Worm (Caenorhabditis elegans) whole organism, L3 larva: ENCODE measurements around the gene Y67D2.2.

Experiments
- R02D3.7 ChIP-seq: fragments of 150-350 bp; optimal IDR thresholded peaks from 2 replicates; lab custom pipeline; 2014; ENCODE audit warnings: missing biosample characterization, missing genetic modification characterization
- ZK546.5 ChIP-seq: sonication (generic microtip); optimal IDR thresholded peaks from 2 replicates; lab custom pipeline; 2017; ENCODE audit warnings: missing biosample characterization, missing genetic modification characterization
- aly-2 ChIP-seq: fragments of 150-350 bp; optimal IDR thresholded peaks from 2 replicates; lab custom pipeline; 2014; ENCODE audit warnings: missing biosample characterization, missing genetic modification characterization
- ama-1 ChIP-seq: fragments of 150-350 bp; optimal IDR thresholded peaks from 2 replicates; lab custom pipeline; 2018
- ceh-16 ChIP-seq: sonication (generic microtip); optimal IDR thresholded peaks from 2 replicates; lab custom pipeline; 2017; ENCODE audit warnings: missing biosample characterization, missing genetic modification characterization
- ceh-28 ChIP-seq: fragments of 150-350 bp; optimal IDR thresholded peaks from 2 replicates; lab custom pipeline; 2014; ENCODE audit warnings: missing biosample characterization, missing genetic modification reagents, missing genetic modification characterization
- ceh-82 ChIP-seq: fragments of 150-350 bp; optimal IDR thresholded peaks from 2 replicates; lab custom pipeline; 2014; ENCODE audit warnings: missing biosample characterization, missing genetic modification characterization
- egl-27 ChIP-seq: sonication (generic microtip); optimal IDR thresholded peaks from 4 replicates; lab custom pipeline; 2017; ENCODE audit warnings: missing biosample characterization, missing genetic modification reagents, missing genetic modification characterization
- egl-5 ChIP-seq: fragments of 150-350 bp; optimal IDR thresholded peaks from 2 replicates; lab custom pipeline; 2017; ENCODE audit warnings: missing biosample characterization, missing genetic modification reagents, missing genetic modification characterization, inconsistent platforms
- elt-1 ChIP-seq: fragments of 150-350 bp; optimal IDR thresholded peaks from 2 replicates; lab custom pipeline; 2014; ENCODE audit warnings: missing biosample characterization, missing genetic modification characterization
- elt-2 ChIP-seq: sonication (generic microtip); optimal IDR thresholded peaks from 2 replicates; lab custom pipeline; 2016; ENCODE audit warnings: missing genetic modification reagents, mild to moderate bottlenecking, missing genetic modification characterization, missing compliant biosample characterization
- fkh-2 ChIP-seq: fragments of 150-350 bp; optimal IDR thresholded peaks from 2 replicates; lab custom pipeline; 2014; ENCODE audit warnings: missing biosample characterization, missing genetic modification reagents, missing genetic modification characterization
- hmg-11 ChIP-seq: sonication (generic microtip); optimal IDR thresholded peaks from 2 replicates; lab custom pipeline; 2016; ENCODE audit warnings: missing genetic modification characterization, missing compliant biosample characterization
- jun-1 ChIP-seq: fragments of 150-350 bp; optimal IDR thresholded peaks from 2 replicates; lab custom pipeline; 2014; ENCODE audit warnings: missing biosample characterization, missing genetic modification reagents, missing genetic modification characterization
- lin-15B ChIP-seq: fragments of 150-350 bp; optimal IDR thresholded peaks from 2 replicates; lab custom pipeline; 2014; ENCODE audit warnings: missing biosample characterization, missing genetic modification characterization
- lin-39 ChIP-seq: fragments of 150-350 bp; optimal IDR thresholded peaks from 2 replicates; lab custom pipeline; 2018; ENCODE audit warnings: missing biosample characterization, missing genetic modification reagents, missing genetic modification characterization
- lsy-12 ChIP-seq: sonication (generic microtip); optimal IDR thresholded peaks from 2 replicates; lab custom pipeline; 2016; ENCODE audit warnings: mild to moderate bottlenecking, missing genetic modification characterization, missing compliant biosample characterization
- nfya-1 ChIP-seq: sonication (generic microtip); optimal IDR thresholded peaks from 2 replicates; lab custom pipeline; 2017; ENCODE audit warnings: missing genetic modification characterization, mild to moderate bottlenecking, missing compliant biosample characterization, antibody characterized with exemption, moderate library complexity; ENCODE audit not compliant: insufficient read depth
- nhr-12 ChIP-seq: fragments of 150-350 bp; optimal IDR thresholded peaks from 2 replicates; lab custom pipeline; 2014; ENCODE audit warnings: missing biosample characterization, missing genetic modification characterization
- nhr-23 ChIP-seq: fragments of 150-350 bp; optimal IDR thresholded peaks from 2 replicates; lab custom pipeline; 2014; ENCODE audit warnings: missing biosample characterization, missing genetic modification reagents, missing genetic modification characterization
- nhr-28 ChIP-seq: fragments of 150-350 bp; optimal IDR thresholded peaks from 2 replicates; lab custom pipeline; 2014; ENCODE audit warnings: missing biosample characterization, missing genetic modification characterization
- nhr-43 ChIP-seq: sonication (generic microtip); optimal IDR thresholded peaks from 2 replicates; lab custom pipeline; 2016; ENCODE audit warnings: mild to moderate bottlenecking, missing genetic modification characterization, missing compliant biosample characterization; ENCODE audit not compliant: poor library complexity, severe bottlenecking
- nhr-76 ChIP-seq: fragments of 150-350 bp; sonication (generic microtip); optimal IDR thresholded peaks from 5 replicates; lab custom pipeline; 2014; ENCODE audit warnings: missing biosample characterization, missing genetic modification characterization
- pha-4 ChIP-seq: fragments of 150-350 bp; optimal IDR thresholded peaks from 2 replicates; lab custom pipeline; 2014; ENCODE audit warnings: missing biosample characterization, missing genetic modification reagents, missing genetic modification characterization
- pqm-1 ChIP-seq: fragments of 150-350 bp; optimal IDR thresholded peaks from 2 replicates; lab custom pipeline; 2017; ENCODE audit warnings: missing biosample characterization, missing genetic modification characterization, inconsistent platforms
- sea-2 ChIP-seq: fragments of 150-350 bp; sonication (generic microtip); optimal IDR thresholded peaks from 4 replicates; lab custom pipeline; 2014; ENCODE audit warnings: missing biosample characterization, missing genetic modification reagents, missing genetic modification characterization
- skn-1 ChIP-seq: fragments of 150-350 bp; optimal IDR thresholded peaks from 2 replicates; lab custom pipeline; 2014; ENCODE audit warnings: missing biosample characterization, missing genetic modification characterization
- tbx-2 ChIP-seq: sonication (generic microtip); optimal IDR thresholded peaks from 2 replicates; lab custom pipeline; 2016; ENCODE audit warnings: mild to moderate bottlenecking, missing genetic modification characterization, missing compliant biosample characterization
- unc-39 ChIP-seq: sonication (generic microtip); optimal IDR thresholded peaks from 4 replicates; lab custom pipeline; 2017; ENCODE audit warnings: missing biosample characterization, missing genetic modification characterization
- unc-62 ChIP-seq: fragments of 150-350 bp; sonication (generic microtip); optimal IDR thresholded peaks from 4 replicates; lab custom pipeline; 2014; ENCODE audit warnings: missing biosample characterization, missing genetic modification reagents, missing genetic modification characterization
- zag-1 ChIP-seq: fragments of 150-350 bp; optimal IDR thresholded peaks from 2 replicates; lab custom pipeline; 2014; ENCODE audit warnings: missing biosample characterization, missing genetic modification characterization
- ztf-11 ChIP-seq: fragments of 150-350 bp; optimal IDR thresholded peaks from 2 replicates; lab custom pipeline; 2014; ENCODE audit warnings: missing biosample characterization, missing genetic modification characterization
- ztf-4 ChIP-seq: fragments of 150-350 bp; optimal IDR thresholded peaks from 2 replicates; lab custom pipeline; 2014; ENCODE audit warnings: missing biosample characterization, missing genetic modification characterization

Gene Y67D2.2

DNA sequence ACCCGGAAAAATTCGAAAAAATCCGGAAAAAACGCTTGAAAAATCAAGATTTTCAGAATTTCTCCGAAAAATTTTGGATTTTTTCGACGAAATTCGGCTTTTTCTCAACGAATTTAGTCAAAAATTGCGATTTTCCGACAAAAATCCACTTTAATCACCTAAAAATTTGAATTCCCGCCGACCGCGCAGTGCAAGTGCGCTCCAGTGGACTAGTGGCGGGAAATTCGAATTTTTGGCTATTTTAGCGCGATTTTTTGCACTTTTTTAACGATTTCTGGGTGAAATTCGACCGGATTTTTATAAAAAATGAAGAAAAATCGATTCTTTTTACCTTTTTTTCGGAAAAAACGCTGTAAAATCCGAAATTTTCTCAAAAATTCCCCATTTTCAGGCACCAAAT lies 24.2 kb upstream of the Y67D2.2 start:
- TF ChIP-seq nhr-28 = no peak
- peak; percentile 7 for TF ChIP-seq lin-15B

ce11 chrIII:1539366-1539765 lies 19.2 kb upstream of the Y67D2.2 start:
- no peak for TF ChIP-seq R02D3.7 (tag; lab: Kevin White, UChicago)
- no peak for TF ChIP-seq ceh-16
- no peak for TF ChIP-seq jun-1 (tag; lab: Kevin White, UChicago)
- TF ChIP-seq fkh-2 (tag; lab: Kevin White, UChicago) = no peak
- TF ChIP-seq ama-1 = no peak
- no peak for TF ChIP-seq nhr-76
- no peak for TF ChIP-seq elt-2 (tag; lab: Kevin White, UChicago)
- no peak for TF ChIP-seq ceh-28 (tag; lab: Kevin White, UChicago)
- TF ChIP-seq ztf-4 = no peak
- TF ChIP-seq zag-1 = no peak
- no peak for TF ChIP-seq ztf-11 (tag; lab: Kevin White, UChicago)
- TF ChIP-seq tbx-2 (tag; lab: Kevin White, UChicago) = no peak
- no peak for TF ChIP-seq pha-4
- no peak for TF ChIP-seq nhr-12

DNA sequence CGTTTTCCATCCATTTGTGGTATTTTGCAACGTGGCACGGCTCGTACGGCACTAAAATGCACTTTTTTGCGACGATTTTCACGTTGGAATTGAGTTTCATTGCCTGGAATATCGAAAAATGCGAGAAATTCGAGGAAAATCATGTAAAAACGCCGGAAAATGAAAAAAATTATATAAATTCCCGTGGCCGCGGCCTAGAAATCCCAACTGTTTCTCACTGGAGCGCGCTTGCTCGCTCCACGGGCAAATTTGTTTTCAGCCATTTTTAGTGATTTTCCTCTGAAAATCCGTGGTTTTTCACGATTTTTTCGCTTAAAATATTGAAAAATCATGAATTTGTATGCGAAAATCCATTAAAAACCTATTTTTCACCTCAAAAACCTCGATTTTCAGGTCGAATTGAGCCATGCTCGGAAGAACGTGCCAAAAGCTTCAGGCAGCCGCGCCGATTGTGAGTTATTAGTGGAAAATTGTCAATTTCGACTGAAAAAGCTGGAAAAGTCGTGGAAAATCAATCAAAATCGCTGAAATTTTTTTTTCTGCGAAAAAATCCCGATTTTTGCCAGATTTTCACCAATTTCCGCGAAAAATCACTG lies 18.4 kb upstream of the Y67D2.2 start, which contains the start of the genes Y67D2.5 and cisd-3.2:
TSS of gene Y67D2.5 (minus strand) at position 145 of the 596 bp plus-strand sequence.
TSS of gene cisd-3.2 (plus strand) at position 394 of the 596 bp plus-strand sequence.
- TF ChIP-seq sea-2 = no peak
- no peak for TF ChIP-seq ceh-28 (tag; lab: Kevin White, UChicago)
- no peak for TF ChIP-seq nhr-28
- TF ChIP-seq lsy-12 (tag; lab: Kevin White, UChicago) = no peak
- no peak for TF ChIP-seq ama-1
- TF ChIP-seq lin-15B = peak; percentile 86
- peak; percentile 24 for TF ChIP-seq pha-4
- TF ChIP-seq ceh-82 (tag; lab: Kevin White, UChicago) = no peak
- no peak for TF ChIP-seq nhr-12
- TF ChIP-seq skn-1 (tag; lab: Kevin White, UChicago) = no peak
- TF ChIP-seq hmg-11 (tag; lab: Kevin White, UChicago) = peak; percentile 5
- TF ChIP-seq nfya-1 = peak; percentile 1
- no peak for TF ChIP-seq elt-1 (tag; lab: Kevin White, UChicago)
- TF ChIP-seq ztf-4 = no peak

DNA sequence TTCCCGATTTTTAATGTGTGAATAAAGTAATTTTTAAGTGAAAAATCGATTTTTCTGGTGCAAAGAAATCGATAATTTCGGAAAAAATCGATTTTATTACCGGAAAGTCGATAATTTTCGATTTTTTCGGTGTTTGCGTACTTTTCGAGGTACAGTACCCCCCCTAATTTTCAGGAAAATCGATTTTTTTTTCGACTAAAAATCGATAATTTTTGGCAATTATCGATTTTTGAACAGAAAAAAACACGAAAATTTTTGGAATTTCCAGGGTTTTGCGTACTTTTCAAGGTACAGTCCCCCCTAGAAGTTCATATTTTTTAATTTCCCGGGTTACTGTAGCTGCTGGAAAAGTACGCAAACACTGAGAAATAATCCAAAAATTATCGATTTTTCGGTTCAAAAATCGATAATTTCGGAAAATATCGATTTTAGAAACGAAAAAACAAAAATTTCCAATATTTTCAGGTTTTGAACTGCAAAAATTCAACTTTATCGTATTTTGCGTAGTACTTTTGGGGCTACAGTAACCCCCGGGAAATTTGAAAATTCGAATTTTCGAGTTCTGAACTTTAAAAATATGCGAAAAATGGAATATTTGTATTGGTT lies 15.1 kb upstream of the Y67D2.2 start:
- no peak for TF ChIP-seq unc-39 (tag; lab: Kevin White, UChicago)
- TF ChIP-seq ceh-28 (tag; lab: Kevin White, UChicago) = peak; percentile 90
- TF ChIP-seq ZK546.5 (tag; lab: Kevin White, UChicago) = no peak
- TF ChIP-seq egl-5 (tag; lab: Kevin White, UChicago) = no peak

DNA sequence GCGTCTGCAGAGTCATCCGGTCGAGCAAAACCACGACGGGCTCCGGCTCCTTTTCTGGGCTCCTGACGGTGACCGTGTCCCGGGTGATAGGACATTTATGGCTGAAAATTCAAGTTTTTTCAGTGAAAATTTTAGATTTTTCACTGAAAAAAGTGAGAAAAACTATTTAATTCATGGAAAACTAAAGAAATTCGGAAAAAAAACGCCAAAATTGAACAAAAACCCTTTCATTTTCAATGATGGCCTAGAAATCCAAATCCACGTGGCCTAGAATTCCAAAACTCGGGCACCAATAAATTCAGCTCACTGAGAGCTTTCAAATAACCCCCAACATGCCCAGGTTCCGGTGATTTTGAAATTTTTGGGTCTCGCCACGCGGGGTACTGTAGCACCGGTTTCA lies 4.3 kb upstream of the Y67D2.2 start, which contains the start of gene ddx-35:
TSS of gene ddx-35 (minus strand) at position 101 of the 400 bp plus-strand sequence.
- TF ChIP-seq unc-62 (GFP tag; lab: Kevin White, UChicago) = no peak
- TF ChIP-seq skn-1 (tag; lab: Kevin White, UChicago) = no peak
- no peak for TF ChIP-seq ceh-16
- no peak for TF ChIP-seq lsy-12 (tag; lab: Kevin White, UChicago)
- no peak for TF ChIP-seq egl-5 (tag; lab: Kevin White, UChicago)
- TF ChIP-seq egl-27 (tag; lab: Kevin White, UChicago) = no peak
- TF ChIP-seq unc-39 (tag; lab: Kevin White, UChicago) = no peak
- TF ChIP-seq aly-2 = no peak
- TF ChIP-seq fkh-2 (tag; lab: Kevin White, UChicago) = no peak
- no peak for TF ChIP-seq nhr-23 (tag; lab: Kevin White, UChicago)
- no peak for TF ChIP-seq nhr-43 (tag; lab: Kevin White, UChicago)
- no peak for TF ChIP-seq nhr-28
- TF ChIP-seq pqm-1 (tag; lab: Kevin White, UChicago) = no peak
- no peak for TF ChIP-seq lin-15B
- TF ChIP-seq nfya-1 = no peak
- TF ChIP-seq pha-4 = no peak
- TF ChIP-seq lin-39 = no peak
